Worm (Caenorhabditis elegans) whole organism, L2 larva: ENCODE results near the gene R160.10.
"Not testable (repeated sequence)": the region's sequence is repeated elsewhere in the genome, so short reads cannot be mapped to it uniquely, and the experiment has no call there.

Experiments used
- mab-5 ChIP-seq: fragments of 150-350 bp; optimal IDR thresholded peaks from 2 replicates; lab custom pipeline; 2014; ENCODE audit warnings: missing biosample characterization, missing genetic modification characterization
- nhr-12 ChIP-seq: fragments of 150-350 bp; optimal IDR thresholded peaks from 2 replicates; lab custom pipeline; 2014; ENCODE audit warnings: missing biosample characterization, missing genetic modification characterization
- unc-55 ChIP-seq: fragments of 150-350 bp; sonication (generic microtip); optimal IDR thresholded peaks from 3 replicates; lab custom pipeline; 2014; ENCODE audit warnings: missing biosample characterization, missing genetic modification reagents, missing genetic modification characterization
- unc-62 ChIP-seq: fragments of 150-350 bp; optimal IDR thresholded peaks from 2 replicates; lab custom pipeline; 2014; ENCODE audit warnings: missing biosample characterization, missing genetic modification reagents, missing genetic modification characterization
- ztf-11 ChIP-seq: sonication (generic microtip); optimal IDR thresholded peaks from 2 replicates; lab custom pipeline; 2017; ENCODE audit warnings: missing biosample characterization, missing genetic modification characterization

DNA sequence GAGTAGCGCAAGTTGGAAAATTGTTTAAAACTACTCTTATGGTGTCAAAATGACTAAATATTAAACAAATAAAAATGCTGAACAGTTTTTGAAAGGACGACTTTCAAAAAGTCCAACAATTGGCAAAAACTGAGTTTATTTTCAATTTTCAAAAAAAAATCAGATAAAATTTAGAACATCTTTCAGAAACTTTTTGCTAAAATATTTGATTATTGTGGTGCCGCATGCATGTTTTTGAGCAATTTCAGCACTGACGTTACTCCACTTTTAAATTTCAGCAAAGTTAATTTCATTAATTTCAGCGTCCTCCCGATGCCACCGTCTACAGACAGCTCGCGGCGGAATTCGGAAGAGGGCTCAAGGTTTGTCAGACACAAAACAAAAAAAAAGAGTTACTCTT lies 28.0 kb downstream of the R160.10 start, which contains the start of gene cst-1:
- not testable (repeated sequence) for TF ChIP-seq unc-55; nhr-12; unc-62 (GFP tag; lab: Kevin White, UChicago); mab-5 (tag; lab: Kevin White, UChicago); ztf-11 (tag; lab: Kevin White, UChicago)
